Fruit fly (Drosophila melanogaster): ENCODE data around the gene CG42233.

CG42233 gene

DNA sequence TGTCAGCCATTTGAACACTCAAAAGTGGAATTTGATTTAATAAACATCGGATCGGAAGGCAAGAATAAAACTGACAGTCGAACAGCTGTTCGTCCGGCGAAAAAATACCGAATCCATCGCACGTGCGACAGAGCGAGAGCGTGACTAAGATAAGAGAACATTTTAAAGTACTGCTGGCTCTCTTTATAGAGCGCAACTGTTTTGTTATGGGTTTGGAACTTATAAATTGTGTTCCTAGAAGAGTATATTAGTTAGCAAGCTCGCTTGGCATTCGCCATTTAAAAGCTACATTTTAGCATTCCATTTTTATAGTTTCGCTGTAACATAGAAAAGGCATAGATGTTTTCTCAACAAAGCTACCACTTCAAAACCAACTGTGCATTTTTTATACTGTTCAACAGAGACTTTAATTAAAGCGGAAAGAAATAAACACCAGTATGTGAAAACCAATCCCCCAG is 5.0 kb upstream of the CG42233 start, which contains the start of gene Rift (continued):
- TF ChIP-seq cg (GFP tag; optimal IDR thresholded peaks at IDR 0.05) (no peak), pnt (GFP tag; optimal IDR thresholded peaks at IDR 0.05) (no peak), CG12104 (GFP tag; optimal IDR thresholded peaks at IDR 0.05) (no peak), fd3F (GFP tag; optimal IDR thresholded peaks at IDR 0.05) (peak; percentile 36), gsb-n (tag; optimal IDR thresholded peaks at IDR 0.05) (peak; percentile 1), NC2β (GFP tag; optimal IDR thresholded peaks at IDR 0.05) (no peak), eve (GFP tag; optimal IDR thresholded peaks at IDR 0.05) (no peak), Asciz (GFP tag; optimal IDR thresholded peaks at IDR 0.05) (peak; percentile 41), Adf1 (GFP tag; IDR thresholded peaks at IDR 0.05) (no peak), CG15011 (GFP tag; optimal IDR thresholded peaks at IDR 0.05) (no peak), BEAF-32 (GFP tag; optimal IDR thresholded peaks at IDR 0.05) (no peak), Dbx (GFP tag; IDR thresholded peaks at IDR 0.05) (no peak), CG10209 (GFP tag; optimal IDR thresholded peaks at IDR 0.05) (peak; percentile 26), Lpt (GFP tag; optimal IDR thresholded peaks at IDR 0.05) (no peak), dpn (GFP tag; optimal IDR thresholded peaks at IDR 0.05) (peak in 1 of 2 experiments; percentile 13), TFAM (GFP tag; optimal IDR thresholded peaks at IDR 0.05) (no peak), prd (optimal IDR thresholded peaks at IDR 0.05) (no peak), prd (GFP tag; IDR thresholded peaks at IDR 0.05) (peak; percentile 64; the same call in 2 of the 3 replicates), lab (GFP tag; optimal IDR thresholded peaks at IDR 0.05) (peak; percentile 70), Meics (GFP tag; optimal IDR thresholded peaks at IDR 0.05) (peak; percentile 29), Dfd (GFP tag; optimal IDR thresholded peaks at IDR 0.05) (no peak), CG7357 (GFP tag; IDR thresholded peaks at IDR 0.05) (no peak), Hsf (GFP tag; optimal IDR thresholded peaks at IDR 0.05) (peak; percentile 42), CHES-1-like (GFP tag; optimal IDR thresholded peaks at IDR 0.05) (peak; percentile 8), CG17802 (tag; optimal IDR thresholded peaks at IDR 0.05) (no peak), CG11085 (GFP tag; IDR thresholded peaks at IDR 0.05) (no peak), CG30403 (GFP tag; optimal IDR thresholded peaks at IDR 0.05) (peak; percentile 30), ATbp (GFP tag; optimal IDR thresholded peaks at IDR 0.05) (peak; percentile 18), ewg (GFP tag; optimal IDR thresholded peaks at IDR 0.05) (peak; percentile 13), kah (GFP tag; optimal IDR thresholded peaks at IDR 0.05) (no peak), ttk (GFP tag; IDR thresholded peaks at IDR 0.05) (no peak), CG11560 (tag; IDR thresholded peaks at IDR 0.05) (no peak), CG6791 (GFP tag; IDR thresholded peaks at IDR 0.05; ENCODE audit: partially characterized antibody) (no peak), CG10565 (GFP tag; optimal IDR thresholded peaks at IDR 0.05) (no peak), ERR (GFP tag; optimal IDR thresholded peaks at IDR 0.05) (no peak), hth (optimal IDR thresholded peaks at IDR 0.05) (no peak), CG33557 (GFP tag; optimal IDR thresholded peaks at IDR 0.05) (no peak), maf-S (GFP tag; optimal IDR thresholded peaks at IDR 0.05) (no peak), CG10462 (GFP tag; optimal IDR thresholded peaks at IDR 0.05) (no peak), Stat92E (GFP tag; optimal IDR thresholded peaks at IDR 0.05) (no peak), CG14710 (tag; optimal IDR thresholded peaks at IDR 0.05) (peak; percentile 9), stwl (tag; optimal IDR thresholded peaks at IDR 0.05) (peak; percentile 16), ems (GFP tag; optimal IDR thresholded peaks at IDR 0.05) (no peak), CG7987 (GFP tag; optimal IDR thresholded peaks at IDR 0.05) (no peak), dysf (GFP tag; IDR thresholded peaks at IDR 0.05) (peak; percentile 46; the same call in 1 of the 3 replicates), Xbp1 (GFP tag; optimal IDR thresholded peaks at IDR 0.05) (no peak), oc (tag; optimal IDR thresholded peaks at IDR 0.05) (no peak), fru (optimal IDR thresholded peaks at IDR 0.05) (no peak), CG3407 (GFP tag; optimal IDR thresholded peaks at IDR 0.05) (no peak), br (optimal IDR thresholded peaks at IDR 0.05) (no peak), gem (tag; optimal IDR thresholded peaks at IDR 0.05) (no peak), CG8944 (GFP tag; optimal IDR thresholded peaks at IDR 0.05) (no peak)

All from whole organism, embryonic.